Fruit fly (Drosophila melanogaster) whole organism, embryonic: ENCODE results near the gene dmGlut.

Experiments used
- CG12391 ChIP-seq: fragments of 200-800 bp; sonication (Bioruptor generic); optimal IDR thresholded peaks from 3 replicates; lab custom pipeline; 2018; ENCODE audit warnings: missing biosample characterization, mild to moderate bottlenecking, missing genetic modification characterization, moderate library complexity
- CG15479 ChIP-seq: fragments of 200-800 bp; sonication (Bioruptor generic); optimal IDR thresholded peaks from 3 replicates; lab custom pipeline; 2019; ENCODE audit warnings: missing biosample characterization, mild to moderate bottlenecking, missing genetic modification characterization, moderate library complexity
- CG1603 ChIP-seq: fragments of 200-800 bp; sonication (Bioruptor generic); optimal IDR thresholded peaks from 2 replicates; lab custom pipeline; 2019; ENCODE audit warnings: missing biosample characterization, mild to moderate bottlenecking, missing genetic modification characterization, moderate library complexity
- CG16815 ChIP-seq: fragments of 200-800 bp; sonication (Bioruptor generic); optimal IDR thresholded peaks from 3 replicates; lab custom pipeline; 2017; ENCODE audit warnings: missing biosample characterization, mild to moderate bottlenecking, missing genetic modification characterization
- CG17359 ChIP-seq: fragments of 200-800 bp; sonication (Bioruptor generic); optimal IDR thresholded peaks from 3 replicates; lab custom pipeline; 2018; ENCODE audit warnings: missing biosample characterization, mild to moderate bottlenecking, missing genetic modification characterization, moderate library complexity
- CG17612 ChIP-seq: fragments of 200-800 bp; sonication (Bioruptor generic); IDR thresholded peaks from 2 replicates; pipeline ENCODE4 v1.3.6; 2022; ENCODE audit warnings: missing biosample characterization, missing genetic modification characterization
- CG18262 ChIP-seq: fragments of 200-800 bp; optimal IDR thresholded peaks from 3 replicates; lab custom pipeline; 2019; ENCODE audit warnings: missing biosample characterization, mild to moderate bottlenecking, missing genetic modification characterization, moderate library complexity
- CG1832 ChIP-seq: fragments of 200-800 bp; sonication (Bioruptor generic); optimal IDR thresholded peaks from 2 replicates; lab custom pipeline; 2017; ENCODE audit warnings: missing biosample characterization, mild to moderate bottlenecking, missing genetic modification characterization, inconsistent platforms
- CG2129 ChIP-seq: fragments of 200-800 bp; sonication (Bioruptor generic); IDR thresholded peaks from 2 replicates; pipeline ENCODE4 v1.3.6; 2022; ENCODE audit warnings: missing biosample characterization, missing genetic modification characterization; ENCODE audit not compliant: partially characterized antibody
- CG4360 ChIP-seq: fragments of 200-800 bp; sonication (Bioruptor generic); IDR thresholded peaks from 2 replicates; pipeline ENCODE4 v1.3.6; 2022; ENCODE audit warnings: missing biosample characterization, missing genetic modification characterization
- CG7556 ChIP-seq: fragments of 200-800 bp; sonication (Bioruptor generic); optimal IDR thresholded peaks from 2 replicates; lab custom pipeline; 2017; ENCODE audit warnings: missing biosample characterization, mild to moderate bottlenecking, missing genetic modification characterization
- CG7745 ChIP-seq: fragments of 200-800 bp; sonication (Bioruptor generic); optimal IDR thresholded peaks from 2 replicates; lab custom pipeline; 2018; ENCODE audit warnings: missing biosample characterization, mild to moderate bottlenecking, missing genetic modification characterization, moderate library complexity
- CG8281 ChIP-seq: fragments of 200-800 bp; sonication (Bioruptor generic); optimal IDR thresholded peaks from 2 replicates; lab custom pipeline; 2018; ENCODE audit warnings: missing biosample characterization, mild to moderate bottlenecking, missing genetic modification characterization, moderate library complexity
- CG8388 ChIP-seq: fragments of 200-800 bp; sonication (Bioruptor generic); optimal IDR thresholded peaks from 2 replicates; lab custom pipeline; 2019; ENCODE audit warnings: missing biosample characterization, mild to moderate bottlenecking, missing genetic modification characterization, moderate library complexity
- CG8924 ChIP-seq: fragments of 200-800 bp; optimal IDR thresholded peaks from 3 replicates; lab custom pipeline; 2019; ENCODE audit warnings: missing biosample characterization, mild to moderate bottlenecking, missing genetic modification characterization, moderate library complexity
- CG9215 ChIP-seq: fragments of 200-800 bp; sonication (Bioruptor generic); IDR thresholded peaks from 2 replicates; pipeline ENCODE4 v1.3.6; 2022; ENCODE audit warnings: missing biosample characterization, missing genetic modification characterization
- CG9609 ChIP-seq: fragments of 200-800 bp; sonication (Bioruptor generic); optimal IDR thresholded peaks from 3 replicates; lab custom pipeline; 2016; ENCODE audit warnings: missing biosample characterization, missing genetic modification characterization
- Ets65A ChIP-seq: fragments of 200-800 bp; sonication (Bioruptor generic); peaks from one replicate; lab custom pipeline; 2016; ENCODE audit warnings: missing biosample characterization, missing genetic modification characterization
- Fer3 ChIP-seq: fragments of 200-800 bp; sonication (Bioruptor generic); optimal IDR thresholded peaks from 2 replicates; lab custom pipeline; 2018; ENCODE audit warnings: missing biosample characterization, mild to moderate bottlenecking, missing genetic modification characterization, moderate library complexity
- Hr51 ChIP-seq, 2 experiments: fragments of 200-800 bp; sonication (Bioruptor generic); optimal IDR thresholded peaks; 2 replicates in 1 of 2; 3 replicates in 1 of 2; lab custom pipeline; 2016 to 2018; ENCODE audit warnings: missing biosample characterization in 2 of 2, missing genetic modification characterization in 2 of 2, mild to moderate bottlenecking in 1 of 2, moderate library complexity in 1 of 2
- Hr78 ChIP-seq, 2 experiments: fragments of 200-800 bp in 1 of 2; fragments of >200 bp in 1 of 2; sonication (Bioruptor generic) in 1 of 2; optimal IDR thresholded peaks; 2 replicates each; lab custom pipeline; 2017 to 2019; ENCODE audit warnings: missing biosample characterization in 2 of 2, missing genetic modification characterization in 2 of 2, mild to moderate bottlenecking in 1 of 2, moderate library complexity in 1 of 2
- Jarid2 ChIP-seq: fragments of 200-800 bp; sonication (Bioruptor generic); optimal IDR thresholded peaks from 3 replicates; lab custom pipeline; 2017; ENCODE audit warnings: mild to moderate bottlenecking, missing biosample characterization, missing genetic modification reagents, missing genetic modification characterization
- Kr ChIP-seq: fragments of 200-800 bp; sonication (Bioruptor generic); optimal IDR thresholded peaks from 2 replicates; lab custom pipeline; 2017; ENCODE audit warnings: missing biosample characterization, mild to moderate bottlenecking, missing genetic modification characterization
- Med ChIP-seq: fragments of 200-800 bp; sonication (Bioruptor generic); peaks from one replicate; lab custom pipeline; 2016; ENCODE audit warnings: missing biosample characterization, missing genetic modification characterization, mild to moderate bottlenecking, inconsistent platforms, moderate library complexity
- Neu2 ChIP-seq: fragments of 200-800 bp; sonication (Bioruptor generic); optimal IDR thresholded peaks from 3 replicates; lab custom pipeline; 2016; ENCODE audit warnings: missing biosample characterization, missing genetic modification characterization, borderline replicate concordance
- Oli ChIP-seq: fragments of 200-800 bp; sonication (Bioruptor generic); optimal IDR thresholded peaks from 2 replicates; lab custom pipeline; 2018; ENCODE audit warnings: missing biosample characterization, mild to moderate bottlenecking, missing genetic modification characterization, moderate library complexity
- Optix ChIP-seq: fragments of 200-800 bp; sonication (Bioruptor generic); IDR thresholded peaks from 3 replicates; pipeline ENCODE4 v1.3.6; 2022; ENCODE audit warnings: missing biosample characterization, missing genetic modification characterization
- Sox102F ChIP-seq: fragments of 200-800 bp; sonication (Bioruptor generic); optimal IDR thresholded peaks from 2 replicates; lab custom pipeline; 2018; ENCODE audit warnings: missing biosample characterization, mild to moderate bottlenecking, missing genetic modification characterization, moderate library complexity
- Ssrp ChIP-seq: fragments of 200-800 bp; sonication (Bioruptor generic); optimal IDR thresholded peaks from 2 replicates; lab custom pipeline; 2018; ENCODE audit warnings: missing biosample characterization, mild to moderate bottlenecking, missing genetic modification characterization, moderate library complexity
- Xrp1 ChIP-seq: fragments of 200-800 bp; sonication (Bioruptor generic); IDR thresholded peaks from 2 replicates; pipeline ENCODE4 v1.3.6; 2022; ENCODE audit warnings: missing biosample characterization, missing genetic modification characterization
- ara ChIP-seq: fragments of 200-800 bp; sonication (Bioruptor generic); IDR thresholded peaks from 2 replicates; pipeline ENCODE4 v1.3.6; 2022; ENCODE audit warnings: missing biosample characterization, missing genetic modification characterization
- bsh ChIP-seq, 2 experiments: fragments of 200-800 bp; sonication (Bioruptor generic); optimal IDR thresholded peaks; 2 replicates each; lab custom pipeline; 2017 to 2018; ENCODE audit warnings: mild to moderate bottlenecking in 2 of 2, missing biosample characterization in 2 of 2, missing genetic modification characterization in 2 of 2, moderate library complexity in 1 of 2
- exex ChIP-seq: fragments of 200-800 bp; sonication (Bioruptor generic); optimal IDR thresholded peaks from 4 replicates; lab custom pipeline; 2018; ENCODE audit warnings: missing biosample characterization, mild to moderate bottlenecking, missing genetic modification characterization, moderate library complexity
- grau ChIP-seq: fragments of 200-800 bp; optimal IDR thresholded peaks from 3 replicates; lab custom pipeline; 2019; ENCODE audit warnings: missing biosample characterization, mild to moderate bottlenecking, missing genetic modification characterization, moderate library complexity
- gsb ChIP-seq: fragments of 200-800 bp; sonication (Bioruptor generic); IDR thresholded peaks from 2 replicates; pipeline ENCODE4 v1.3.6; 2022; ENCODE audit warnings: missing biosample characterization, missing genetic modification characterization
- hkb ChIP-seq, 2 experiments: fragments of 200-800 bp in 1 of 2; fragments of >200 bp in 1 of 2; sonication (Bioruptor generic) in 1 of 2; IDR thresholded peaks in 1 of 2; optimal IDR thresholded peaks in 1 of 2; 2 replicates each; pipeline versions ENCODE4 v1.3.6 to Lab custom; 2017 to 2022; ENCODE audit warnings: missing biosample characterization in 1 of 2, missing genetic modification characterization in 1 of 2
- lab ChIP-seq: fragments of 200-800 bp; sonication (Bioruptor generic); optimal IDR thresholded peaks from 3 replicates; lab custom pipeline; 2017; ENCODE audit warnings: missing biosample characterization, missing genetic modification characterization, mild to moderate bottlenecking, moderate library complexity, missing genetic modification reagents
- lola ChIP-seq, 3 experiments: fragments of >200 bp in 2 of 3; fragments of 200-800 bp in 1 of 3; sonication (Bioruptor generic) in 1 of 3; optimal IDR thresholded peaks; 2 replicates each; lab custom pipeline; 2017 to 2019; ENCODE audit warnings: missing biosample characterization in 3 of 3, missing genetic modification characterization in 3 of 3, mild to moderate bottlenecking in 1 of 3, moderate library complexity in 1 of 3
- nmo ChIP-seq: fragments of 200-800 bp; sonication (Bioruptor generic); optimal IDR thresholded peaks from 2 replicates; lab custom pipeline; 2018; ENCODE audit warnings: missing biosample characterization, mild to moderate bottlenecking, missing genetic modification characterization, moderate library complexity
- phol ChIP-seq: fragments of 200-800 bp; sonication (Bioruptor generic); optimal IDR thresholded peaks from 3 replicates; lab custom pipeline; 2018; ENCODE audit warnings: missing biosample characterization, mild to moderate bottlenecking, missing genetic modification characterization, moderate library complexity
- row ChIP-seq: fragments of 200-800 bp; sonication (Bioruptor generic); IDR thresholded peaks from 3 replicates; pipeline ENCODE4 v1.3.6; 2022; ENCODE audit warnings: missing biosample characterization, missing genetic modification characterization
- sens ChIP-seq: fragments of 200-800 bp; sonication (Bioruptor generic); peaks from one replicate; lab custom pipeline; 2016; ENCODE audit warnings: missing biosample characterization, missing genetic modification characterization
- trem ChIP-seq: fragments of 200-800 bp; optimal IDR thresholded peaks from 3 replicates; lab custom pipeline; 2019; ENCODE audit warnings: missing biosample characterization, mild to moderate bottlenecking, missing genetic modification characterization, moderate library complexity
- zen ChIP-seq: fragments of 200-800 bp; sonication (Bioruptor generic); optimal IDR thresholded peaks from 3 replicates; lab custom pipeline; 2018; ENCODE audit warnings: missing biosample characterization, mild to moderate bottlenecking, missing genetic modification characterization, moderate library complexity
- zf30C ChIP-seq: fragments of 200-800 bp; sonication (Bioruptor generic); optimal IDR thresholded peaks from 3 replicates; lab custom pipeline; 2018; ENCODE audit warnings: missing biosample characterization, mild to moderate bottlenecking, missing genetic modification characterization
- zfh2 ChIP-seq: fragments of 200-800 bp; sonication (Bioruptor generic); optimal IDR thresholded peaks from 2 replicates; lab custom pipeline; 2016; ENCODE audit warnings: missing biosample characterization, missing genetic modification characterization

dmGlut gene

DNA sequence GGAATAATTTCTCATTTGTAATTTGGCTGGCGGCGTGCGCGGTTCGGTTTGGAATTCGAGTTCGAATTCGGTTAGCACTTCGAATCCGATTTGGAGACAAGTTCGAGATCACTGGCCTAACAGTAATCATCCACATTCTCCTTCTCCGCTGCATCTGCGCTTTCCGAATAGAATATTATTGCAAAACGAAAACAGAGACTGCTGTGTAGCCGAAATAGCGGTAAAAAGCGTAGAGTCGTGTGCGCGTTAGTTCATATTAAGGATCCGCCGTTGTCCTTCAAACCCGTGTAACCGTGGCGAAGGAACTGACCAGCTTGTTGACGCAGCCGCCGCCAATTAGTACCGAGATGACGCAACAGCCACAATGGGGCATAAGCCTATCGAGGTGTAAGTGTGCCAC, at the start of gene dmGlut:
dmGlut (plus strand) TSS at position 4 of the 400 bp plus-strand sequence.
- TF ChIP-seq Jarid2 (GFP tag; lab: Kevin White, UChicago) (peak; percentile 23), CG17359 (no peak), exex (tag; lab: Kevin White, UChicago) (no peak), ara (GFP tag; lab: Robert Waterston, UW) (0 out of 2 replicates have a peak, but pooled peaks have one; percentile 5), CG7745 (tag; lab: Kevin White, UChicago) (no peak), Med (GFP tag; lab: Kevin White, UChicago) (peak; percentile 42), Optix (GFP tag; lab: Robert Waterston, UW) (0 out of 3 replicates have a peak, but pooled peaks have one; percentile 19), Neu2 (GFP tag; lab: Kevin White, UChicago) (no peak), Fer3 (no peak), Ets65A (GFP tag; lab: Kevin White, UChicago) (peak; percentile 64), bsh (GFP tag; optimal IDR thresholded peaks at IDR 0.05; lab: Kevin White, UChicago) (no peak), CG9215 (GFP tag; lab: Robert Waterston, UW) (no peak), trem (no peak), CG9609 (no peak), Hr78 (GFP tag; optimal IDR thresholded peaks at IDR 0.05; lab: Kevin White, UChicago) (no peak)

DNA sequence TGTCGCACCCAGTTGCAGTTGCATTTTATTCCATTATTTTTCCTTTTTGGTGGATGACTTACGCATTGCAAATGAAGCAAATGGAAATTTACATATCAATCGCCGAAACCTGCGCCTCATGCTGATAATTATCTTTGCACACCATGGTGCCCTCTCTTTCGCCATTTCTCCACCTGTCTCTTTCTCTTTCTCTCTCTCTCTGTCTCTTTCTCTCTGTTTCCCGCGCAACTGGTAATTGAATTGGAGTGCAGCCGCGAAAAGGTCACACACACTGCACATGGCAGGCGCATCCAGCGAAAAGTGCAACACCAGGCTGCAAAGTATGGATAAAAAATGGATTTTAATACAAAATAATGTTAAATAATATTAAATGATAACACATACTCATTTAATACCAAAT, 49.5 kb upstream of the dmGlut start:
- TF ChIP-seq sens (peak; percentile 75), zen (tag; lab: Kevin White, UChicago) (peak; percentile 53), CG15479 (GFP tag; lab: Kevin White, UChicago) (peak; percentile 28), CG2129 (no peak), CG1832 (GFP tag; lab: Kevin White, UChicago) (peak; percentile 7), CG4360 (GFP tag; lab: Robert Waterston, UW) (no peak)

DNA sequence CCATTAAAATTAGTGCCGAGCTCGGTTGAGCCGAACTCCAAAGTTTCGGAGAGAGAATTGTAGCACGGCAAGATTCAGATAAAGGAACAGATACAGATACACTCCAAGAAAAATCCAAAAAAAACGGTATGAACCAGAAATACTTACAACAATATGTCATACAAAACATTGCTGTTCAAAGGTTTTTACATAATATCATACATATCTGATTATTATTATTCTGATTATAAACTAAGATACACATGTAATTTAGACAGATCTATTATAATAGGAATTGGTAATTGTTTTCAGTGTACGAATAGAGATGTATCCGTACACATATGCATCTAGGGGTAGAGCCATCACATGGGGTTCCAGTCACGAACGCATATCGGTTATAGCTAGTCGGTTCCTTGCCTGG, 47.2 kb upstream of the dmGlut start:
- peak in 1 of 3 experiments; percentile 58 for TF ChIP-seq lola (GFP tag; optimal IDR thresholded peaks at IDR 0.05; lab: Kevin White, UChicago)
- peak; percentile 23; the same call in 1 of the 2 replicates for TF ChIP-seq Xrp1 (GFP tag; lab: Robert Waterston, UW)
- peak; percentile 8 for TF ChIP-seq Ssrp
- TF ChIP-seq zf30C (GFP tag; lab: Kevin White, UChicago), result peak; percentile 15
- TF ChIP-seq grau (tag; lab: Kevin White, UChicago), result peak; percentile 27
- TF ChIP-seq CG17612 (GFP tag; lab: Robert Waterston, UW), result no peak
- TF ChIP-seq row (GFP tag; lab: Robert Waterston, UW), result peak; percentile 36; the same call in 1 of the 3 replicates
- TF ChIP-seq CG8281, result no peak
- TF ChIP-seq Sox102F (GFP tag; lab: Kevin White, UChicago), result peak; percentile 12
- TF ChIP-seq lab (GFP tag; lab: Kevin White, UChicago), result no peak
- TF ChIP-seq CG7556, result peak; percentile 4
- peak; percentile 29 for TF ChIP-seq CG1603 (tag; lab: Kevin White, UChicago)
- TF ChIP-seq sens, result peak; percentile 15
- peak; percentile 20 for TF ChIP-seq CG18262 (tag; lab: Kevin White, UChicago)
- TF ChIP-seq Med (GFP tag; lab: Kevin White, UChicago), result peak; percentile 52
- peak; percentile 28 for TF ChIP-seq nmo (GFP tag; lab: Kevin White, UChicago)
- peak; percentile 25 for TF ChIP-seq CG16815
- TF ChIP-seq CG8388 (GFP tag; lab: Kevin White, UChicago), result peak; percentile 27
- no peak for TF ChIP-seq Hr51 (GFP tag; optimal IDR thresholded peaks at IDR 0.05; lab: Kevin White, UChicago)
- TF ChIP-seq Oli (tag; lab: Kevin White, UChicago), result peak; percentile 10
- TF ChIP-seq phol (tag; lab: Kevin White, UChicago), result peak; percentile 28
- TF ChIP-seq bsh (GFP tag; optimal IDR thresholded peaks at IDR 0.05; lab: Kevin White, UChicago), result peak in 1 of 2 experiments; percentile 28
- TF ChIP-seq hkb (optimal IDR thresholded peaks at IDR 0.05; lab: Kevin White, UChicago), result no peak
- TF ChIP-seq hkb (GFP tag; IDR thresholded peaks at IDR 0.05; lab: Robert Waterston, UW), result 0 out of 2 replicates have a peak, but pooled peaks have one; percentile 15
- TF ChIP-seq CG12391 (tag; lab: Kevin White, UChicago), result peak; percentile 40
- TF ChIP-seq gsb (GFP tag; lab: Robert Waterston, UW), result no peak
- no peak for TF ChIP-seq zfh2
- peak; percentile 3 for TF ChIP-seq CG8924 (tag; lab: Kevin White, UChicago)
- TF ChIP-seq Kr, result no peak
